Worm (Caenorhabditis elegans) whole organism, L2 larva: Measurements from ENCODE around the gene crm-1.

Experiments
- ama-1 ChIP-seq: fragments of 150-350 bp; optimal IDR thresholded peaks from 2 replicates; lab custom pipeline; 2018; ENCODE audit warnings: inconsistent platforms
- blmp-1 ChIP-seq: sonication (generic microtip); optimal IDR thresholded peaks from 2 replicates; lab custom pipeline; 2017; ENCODE audit warnings: missing genetic modification characterization, mild to moderate bottlenecking, missing compliant biosample characterization, antibody characterized with exemption, moderate library complexity; ENCODE audit not compliant: insufficient read depth
- ceh-82 ChIP-seq: fragments of 150-350 bp; optimal IDR thresholded peaks from 2 replicates; lab custom pipeline; 2014; ENCODE audit warnings: missing biosample characterization, missing genetic modification characterization
- egl-27 ChIP-seq: sonication (generic microtip); optimal IDR thresholded peaks from 3 replicates; lab custom pipeline; 2017; ENCODE audit warnings: missing biosample characterization, missing genetic modification reagents, missing genetic modification characterization
- elt-1 ChIP-seq: fragments of 150-350 bp; optimal IDR thresholded peaks from 2 replicates; lab custom pipeline; 2014; ENCODE audit warnings: missing biosample characterization, missing genetic modification characterization
- lsy-2 ChIP-seq, 2 experiments: fragments of 150-350 bp in 1 of 2; sonication (generic microtip) in 1 of 2; optimal IDR thresholded peaks; 2 replicates each; lab custom pipeline; 2014 to 2017; ENCODE audit warnings: missing biosample characterization in 2 of 2, missing genetic modification characterization in 2 of 2
- mab-5 ChIP-seq: fragments of 150-350 bp; optimal IDR thresholded peaks from 2 replicates; lab custom pipeline; 2014; ENCODE audit warnings: missing biosample characterization, missing genetic modification characterization
- mdl-1 ChIP-seq, 2 experiments: fragments of 150-350 bp in 1 of 2; sonication (generic microtip) in 1 of 2; optimal IDR thresholded peaks; 2 replicates each; lab custom pipeline; 2017; ENCODE audit warnings: missing biosample characterization in 2 of 2, missing genetic modification characterization in 2 of 2
- skn-1 ChIP-seq: sonication (generic microtip); optimal IDR thresholded peaks from 2 replicates; lab custom pipeline; 2017; ENCODE audit warnings: missing biosample characterization, missing genetic modification characterization
- snpc-4 ChIP-seq: fragments of 150-350 bp; optimal IDR thresholded peaks from 2 replicates; lab custom pipeline; 2014; ENCODE audit warnings: missing biosample characterization, missing genetic modification characterization
- unc-39 ChIP-seq: fragments of 150-350 bp; optimal IDR thresholded peaks from 2 replicates; lab custom pipeline; 2014; ENCODE audit warnings: missing biosample characterization, missing genetic modification characterization
- ztf-11 ChIP-seq: sonication (generic microtip); optimal IDR thresholded peaks from 2 replicates; lab custom pipeline; 2017; ENCODE audit warnings: missing biosample characterization, missing genetic modification characterization
- ztf-4 ChIP-seq: fragments of 150-350 bp; optimal IDR thresholded peaks from 2 replicates; lab custom pipeline; 2014; ENCODE audit warnings: missing biosample characterization, missing genetic modification characterization

- TF ChIP-seq mdl-1 (tag; optimal IDR thresholded peaks at IDR 0.05; lab: Kevin White, UChicago) (no peak), lsy-2 (tag; optimal IDR thresholded peaks at IDR 0.05; lab: Kevin White, UChicago) (no peak), skn-1 (no peak), elt-1 (tag; lab: Kevin White, UChicago) (no peak), blmp-1 (tag; lab: Kevin White, UChicago) (no peak), unc-39 (no peak), snpc-4 (tag; lab: Kevin White, UChicago) (no peak), ztf-4 (tag; lab: Kevin White, UChicago) (no peak), ama-1 (no peak), ceh-82 (no peak), ztf-11 (tag; lab: Kevin White, UChicago) (no peak), mab-5 (tag; lab: Kevin White, UChicago) (no peak), egl-27 (tag; lab: Kevin White, UChicago) (no peak)
Measured at ce11 chrV:10363834-10364233, 31.9 kb upstream of the crm-1 start.
